Fruit fly (Drosophila melanogaster): ENCODE results near the gene CG33333.

CG33333 gene

DNA sequence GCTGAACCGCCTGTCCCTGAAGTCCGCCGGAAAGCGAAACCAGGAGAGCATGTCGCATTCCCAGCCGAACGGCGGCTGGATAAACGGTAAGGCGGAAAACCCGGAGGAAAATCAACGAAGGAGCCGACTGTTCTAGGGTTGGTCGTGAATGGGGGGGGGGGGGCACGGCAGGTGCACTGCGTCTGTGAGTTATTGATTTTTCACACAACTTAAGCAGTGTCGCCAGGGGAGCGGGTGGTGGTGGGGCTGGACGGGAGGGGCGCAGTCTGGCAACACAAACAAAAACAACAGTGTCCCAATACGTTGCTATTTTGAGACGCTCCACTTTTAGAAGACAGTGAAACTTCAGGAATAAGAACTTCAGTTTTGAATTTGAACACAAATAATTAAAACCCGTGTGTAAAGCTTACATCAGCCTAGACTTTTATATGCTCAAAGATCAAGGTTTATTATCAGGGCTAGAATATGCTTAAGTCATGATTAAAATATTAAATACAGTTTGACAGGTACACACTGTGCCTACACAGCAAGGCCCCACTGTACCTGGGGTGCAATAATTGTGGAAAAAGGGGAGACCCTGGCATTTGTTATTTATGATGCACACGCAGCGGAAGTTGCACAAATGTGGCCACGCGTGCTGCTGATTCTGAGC is 31.0 kb upstream of the CG33333 start (continued):
- no peak for TF ChIP-seq tx (GFP tag; optimal IDR thresholded peaks at IDR 0.05)
- no peak for TF ChIP-seq sima (GFP tag; optimal IDR thresholded peaks at IDR 0.05)
- no peak for TF ChIP-seq CG14860 (GFP tag; IDR thresholded peaks at IDR 0.05; ENCODE audit: partially characterized antibody)
- TF ChIP-seq vnd (GFP tag; IDR thresholded peaks at IDR 0.05; ENCODE audit: partially characterized antibody), result no peak
- no peak for TF ChIP-seq CG4854 (GFP tag; optimal IDR thresholded peaks at IDR 0.05)
- TF ChIP-seq CHES-1-like (GFP tag; optimal IDR thresholded peaks at IDR 0.05), result no peak
- no peak for TF ChIP-seq trh (GFP tag; optimal IDR thresholded peaks at IDR 0.05)
- peak; percentile 38 for TF ChIP-seq pum (GFP tag; optimal IDR thresholded peaks at IDR 0.05)
- TF ChIP-seq fru (optimal IDR thresholded peaks at IDR 0.05), result no peak
- TF ChIP-seq Ets97D (GFP tag; optimal IDR thresholded peaks at IDR 0.05), result no peak
- peak; percentile 82 for TF ChIP-seq CG10366 (GFP tag; IDR thresholded peaks at IDR 0.05)
- peak; percentile 35 for TF ChIP-seq zen (tag; optimal IDR thresholded peaks at IDR 0.05)
- peak; percentile 74 for TF ChIP-seq nmo (GFP tag; optimal IDR thresholded peaks at IDR 0.05)
- no peak for TF ChIP-seq CG31365 (tag; optimal IDR thresholded peaks at IDR 0.05)
- peak; percentile 55 for TF ChIP-seq dati (GFP tag; IDR thresholded peaks at IDR 0.05)
- TF ChIP-seq row (GFP tag; IDR thresholded peaks at IDR 0.05), result peak; percentile 92
- TF ChIP-seq C15 (GFP tag; IDR thresholded peaks at IDR 0.05), result no peak; the same call in 2 of the 3 replicates
- peak; percentile 21 for TF ChIP-seq NC2α (GFP tag; optimal IDR thresholded peaks at IDR 0.05)
- TF ChIP-seq CG11696 (GFP tag; IDR thresholded peaks at IDR 0.05), result no peak
- peak; percentile 44 for TF ChIP-seq CG10209 (GFP tag; optimal IDR thresholded peaks at IDR 0.05)
- TF ChIP-seq wek (GFP tag; optimal IDR thresholded peaks at IDR 0.05), result peak; percentile 45
- TF ChIP-seq vfl (GFP tag; optimal IDR thresholded peaks at IDR 0.05), result no peak
- TF ChIP-seq CG15011 (GFP tag; optimal IDR thresholded peaks at IDR 0.05), result no peak
- peak; percentile 43 for TF ChIP-seq MTF-1 (GFP tag; optimal IDR thresholded peaks at IDR 0.05; ENCODE audit: borderline replicate concordance)
- no peak; the same call in 1 of the 2 replicates for TF ChIP-seq Taf1 (GFP tag; IDR thresholded peaks at IDR 0.05)
- peak; percentile 62 for TF ChIP-seq HHEX (GFP tag; optimal IDR thresholded peaks at IDR 0.05)
- TF ChIP-seq slou (GFP tag; optimal IDR thresholded peaks at IDR 0.05), result no peak
- peak; percentile 75 for TF ChIP-seq lab (GFP tag; optimal IDR thresholded peaks at IDR 0.05)
- no peak for TF ChIP-seq CG10431 (GFP tag; optimal IDR thresholded peaks at IDR 0.05)
- TF ChIP-seq CG1529 (GFP tag; optimal IDR thresholded peaks at IDR 0.05), result peak; percentile 65
- TF ChIP-seq CG9797 (GFP tag; optimal IDR thresholded peaks at IDR 0.05), result no peak
- peak; percentile 30 for TF ChIP-seq Abd-B (GFP tag; optimal IDR thresholded peaks at IDR 0.05)
- no peak for TF ChIP-seq h (optimal IDR thresholded peaks at IDR 0.05)
- TF ChIP-seq CG10543 (GFP tag; optimal IDR thresholded peaks at IDR 0.05), result no peak
- peak; percentile 47; the same call in 1 of the 2 replicates for TF ChIP-seq CG43689 (GFP tag; IDR thresholded peaks at IDR 0.05)
- TF ChIP-seq HmgD (GFP tag; optimal IDR thresholded peaks at IDR 0.05), result no peak
- peak; percentile 34 to 54 for TF ChIP-seq chif (GFP tag; optimal IDR thresholded peaks at IDR 0.05)
- no peak for TF ChIP-seq zf30C (GFP tag; optimal IDR thresholded peaks at IDR 0.05)
- TF ChIP-seq ATbp (GFP tag; optimal IDR thresholded peaks at IDR 0.05), result peak; percentile 77
- no peak for TF ChIP-seq TFAM (GFP tag; optimal IDR thresholded peaks at IDR 0.05)
- TF ChIP-seq CkIIα-i1 (GFP tag; IDR thresholded peaks at IDR 0.05), result no peak
- peak; percentile 65 for TF ChIP-seq CG30403 (GFP tag; optimal IDR thresholded peaks at IDR 0.05)
- TF ChIP-seq ato (GFP tag; IDR thresholded peaks at IDR 0.05; ENCODE audit: partially characterized antibody), result no peak
- peak; percentile 27 for TF ChIP-seq jumu (GFP tag; optimal IDR thresholded peaks at IDR 0.05)
- peak; percentile 30 for TF ChIP-seq Hmr (GFP tag; optimal IDR thresholded peaks at IDR 0.05)
- peak in 1 of 2 experiments; percentile 29 for TF ChIP-seq Hr78 (GFP tag; optimal IDR thresholded peaks at IDR 0.05)
- peak; percentile 11 for TF ChIP-seq maf-S (GFP tag; optimal IDR thresholded peaks at IDR 0.05)
- TF ChIP-seq sqz (GFP tag; optimal IDR thresholded peaks at IDR 0.05), result peak; percentile 17
- peak; percentile 67 for TF ChIP-seq sob (GFP tag; IDR thresholded peaks at IDR 0.05)
- peak; percentile 56 for TF ChIP-seq CG6813 (GFP tag; optimal IDR thresholded peaks at IDR 0.05)

All from whole organism, embryonic.